Fruit fly (Drosophila melanogaster) whole organism, adult: ENCODE results near the gene CG11350.

Source experiments
- CG11617 ChIP-seq: fragments of 200-800 bp; sonication (Bioruptor generic); optimal IDR thresholded peaks from 2 replicates; lab custom pipeline; 2017; ENCODE audit warnings: mild to moderate bottlenecking, missing biosample characterization, missing genetic modification reagents, missing genetic modification characterization
- CG14711 ChIP-seq: fragments of 200-800 bp; sonication (Bioruptor generic); optimal IDR thresholded peaks from 2 replicates; lab custom pipeline; 2018; ENCODE audit warnings: missing biosample characterization, mild to moderate bottlenecking, missing genetic modification characterization, moderate library complexity
- CG1620 ChIP-seq: fragments of 200-800 bp; sonication (Bioruptor generic); optimal IDR thresholded peaks from 2 replicates; lab custom pipeline; 2016; ENCODE audit warnings: missing biosample characterization, missing genetic modification characterization
- CG33017 ChIP-seq: fragments of 200-800 bp; sonication (Bioruptor generic); optimal IDR thresholded peaks from 2 replicates; lab custom pipeline; 2018; ENCODE audit warnings: missing biosample characterization, mild to moderate bottlenecking, missing genetic modification characterization, moderate library complexity
- CG7045 ChIP-seq: fragments of 200-800 bp; sonication (Bioruptor generic); optimal IDR thresholded peaks from 2 replicates; lab custom pipeline; 2017; ENCODE audit warnings: missing biosample characterization, mild to moderate bottlenecking, missing genetic modification characterization
- CG7101 ChIP-seq: fragments of 200-800 bp; sonication (Bioruptor generic); optimal IDR thresholded peaks from 2 replicates; lab custom pipeline; 2018; ENCODE audit warnings: missing biosample characterization, mild to moderate bottlenecking, missing genetic modification characterization, moderate library complexity
- Clk ChIP-seq: fragments of 200-800 bp; sonication (Bioruptor generic); optimal IDR thresholded peaks from 2 replicates; lab custom pipeline; 2017; ENCODE audit warnings: missing biosample characterization, missing genetic modification characterization
- Crg-1 ChIP-seq: fragments of 200-800 bp; sonication (Bioruptor generic); optimal IDR thresholded peaks from 2 replicates; lab custom pipeline; 2016; ENCODE audit warnings: missing biosample characterization, missing genetic modification characterization
- Mnt ChIP-seq: fragments of 200-800 bp; sonication (Bioruptor generic); optimal IDR thresholded peaks from 2 replicates; lab custom pipeline; 2016; ENCODE audit warnings: missing biosample characterization, mild to moderate bottlenecking, missing genetic modification characterization
- bab1 ChIP-seq: fragments of 200-800 bp; sonication (Bioruptor generic); optimal IDR thresholded peaks from 3 replicates; lab custom pipeline; 2019; ENCODE audit warnings: missing biosample characterization, mild to moderate bottlenecking, missing genetic modification characterization, moderate library complexity
- cic ChIP-seq: fragments of 200-800 bp; sonication (Bioruptor generic); optimal IDR thresholded peaks from 2 replicates; lab custom pipeline; 2017; ENCODE audit warnings: missing biosample characterization, mild to moderate bottlenecking, missing genetic modification characterization, moderate library complexity
- cnc ChIP-seq, 2 experiments: fragments of >200 bp; optimal IDR thresholded peaks; 2 replicates each; lab custom pipeline; 2017
- kay ChIP-seq: fragments of 200-800 bp; sonication (Bioruptor generic); peaks from one replicate; lab custom pipeline; 2016; ENCODE audit warnings: missing biosample characterization, missing genetic modification characterization, borderline replicate concordance
- tj ChIP-seq: fragments of 200-800 bp; sonication (Bioruptor generic); optimal IDR thresholded peaks from 3 replicates; lab custom pipeline; 2017; ENCODE audit warnings: missing biosample characterization, mild to moderate bottlenecking, missing genetic modification characterization, moderate library complexity

DNA sequence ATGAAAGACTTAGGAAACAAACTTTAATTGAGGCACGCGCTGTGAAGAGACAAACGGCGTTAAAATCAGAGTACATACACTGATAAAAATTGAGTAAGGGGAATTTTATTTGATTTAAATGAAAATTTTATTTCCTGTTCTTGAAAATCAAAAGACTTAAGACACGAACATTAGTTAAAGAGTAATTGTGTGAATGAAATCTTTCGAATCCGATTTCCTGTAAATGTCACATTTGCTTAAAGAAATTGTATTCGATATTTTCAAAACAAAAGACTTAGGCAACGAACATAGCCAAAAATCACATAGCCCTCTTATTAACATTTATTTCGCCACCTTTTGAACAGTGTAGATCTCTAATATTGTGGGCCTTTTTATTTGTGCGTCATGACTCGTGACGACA is 36.8 kb upstream of the CG11350 start:
- no peak for TF ChIP-seq Crg-1 (GFP tag; lab: Kevin White, UChicago)
- no peak for TF ChIP-seq bab1 (GFP tag; lab: Kevin White, UChicago)
- no peak for TF ChIP-seq CG11617 (GFP tag; lab: Kevin White, UChicago)
- TF ChIP-seq CG14711: no peak
- TF ChIP-seq CG7101: no peak
- TF ChIP-seq CG33017: no peak
- TF ChIP-seq Mnt (GFP tag; lab: Kevin White, UChicago): no peak
- TF ChIP-seq cnc (optimal IDR thresholded peaks at IDR 0.05; lab: Kevin White, UChicago): no peak
- no peak for TF ChIP-seq cic (GFP tag; lab: Kevin White, UChicago)
- peak; percentile 27 for TF ChIP-seq kay (GFP tag; lab: Kevin White, UChicago)
- TF ChIP-seq Clk (GFP tag; lab: Kevin White, UChicago): no peak
- no peak for TF ChIP-seq tj (GFP tag; lab: Kevin White, UChicago)
- TF ChIP-seq CG1620 (GFP tag; lab: Kevin White, UChicago): no peak
- TF ChIP-seq CG7045 (GFP tag; lab: Kevin White, UChicago): no peak
